Worm (Caenorhabditis elegans): Measurements from ENCODE around the gene nas-15.

ce11 chrX:810694-811093 lies 33.2 kb downstream of the nas-15 start, which contains the start of gene F25E2.2:
- TF ChIP-seq ama-1 (optimal IDR thresholded peaks at IDR 0.05) (no peak), hnd-1 (tag; optimal IDR thresholded peaks at IDR 0.05) (no peak), hmg-4 (GFP tag; optimal IDR thresholded peaks at IDR 0.05) (no peak), pes-1 (GFP tag; IDR thresholded peaks at IDR 0.05) (no peak), flt-1 (GFP tag; IDR thresholded peaks at IDR 0.05) (no peak), ceh-13 (GFP tag; optimal IDR thresholded peaks at IDR 0.05) (no peak), tbx-37 (GFP tag; conservative IDR thresholded peaks at IDR 0.05) (no peak), F13C5.2 (tag; optimal IDR thresholded peaks at IDR 0.05) (no peak), ceh-36 (tag; optimal IDR thresholded peaks at IDR 0.05) (no peak)
